Fruit fly (Drosophila melanogaster): Measurements from ENCODE around the gene Tango14.

DNA sequence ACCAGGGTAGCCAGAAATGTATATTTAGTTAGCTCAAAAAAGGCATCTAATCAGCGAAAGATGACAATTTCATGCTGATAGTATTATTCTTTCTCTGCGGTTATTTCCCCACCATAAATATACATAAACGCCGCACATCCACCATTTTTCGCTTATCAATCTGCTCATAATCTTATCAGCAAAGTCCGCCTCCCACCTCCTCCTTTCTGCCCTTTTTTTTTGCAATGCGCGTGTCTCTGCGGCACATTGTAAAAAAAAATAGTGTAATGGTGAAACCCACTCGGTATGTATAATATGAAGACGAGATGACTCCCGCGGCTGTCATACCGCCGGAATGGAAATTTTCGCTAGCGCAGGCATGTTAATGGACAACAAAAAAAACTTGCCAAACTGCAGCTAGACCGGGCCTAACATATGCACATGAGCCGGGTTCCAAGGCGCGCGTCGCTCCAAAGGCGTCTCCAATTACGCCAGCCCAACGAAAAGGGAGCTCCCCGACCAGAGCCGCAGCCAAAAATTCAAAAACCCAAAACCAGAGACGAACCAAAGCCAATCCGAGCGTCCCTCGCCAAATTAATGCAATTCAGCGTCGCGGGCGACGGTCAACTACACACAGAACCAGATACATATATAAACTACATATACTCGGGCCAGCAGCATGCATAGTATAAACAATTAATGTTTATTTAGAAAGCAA lies 38.1 kb upstream of the Tango14 start:
- TF ChIP-seq h (GFP tag; optimal IDR thresholded peaks at IDR 0.05), result peak; percentile 81
- no peak for TF ChIP-seq Sp1 (GFP tag; optimal IDR thresholded peaks at IDR 0.05)
- no peak for TF ChIP-seq OdsH (GFP tag; optimal IDR thresholded peaks at IDR 0.05)
- no peak for TF ChIP-seq CG9705 (GFP tag; optimal IDR thresholded peaks at IDR 0.05)
- TF ChIP-seq rgr (GFP tag; optimal IDR thresholded peaks at IDR 0.05), result no peak
- TF ChIP-seq woc (GFP tag; optimal IDR thresholded peaks at IDR 0.05), result no peak
- no peak for TF ChIP-seq fru (GFP tag; optimal IDR thresholded peaks at IDR 0.05)
- TF ChIP-seq Myc (optimal IDR thresholded peaks at IDR 0.05), result no peak
- TF ChIP-seq dsf (GFP tag; optimal IDR thresholded peaks at IDR 0.05; ENCODE audit: borderline replicate concordance), result no peak
- no peak for TF ChIP-seq lola (GFP tag; optimal IDR thresholded peaks at IDR 0.05)

All from whole organism, wandering third instar larva.